Worm (Caenorhabditis elegans): ENCODE results near the gene F55E10.2.

Gene F55E10.2

ce11 chrX:8381651-8382050, 41.2 kb downstream of the F55E10.2 start:
- no peak for TF ChIP-seq unc-39 (tag; optimal IDR thresholded peaks at IDR 0.05)
- no peak for TF ChIP-seq zip-8 (tag; optimal IDR thresholded peaks at IDR 0.05)
- TF ChIP-seq cnd-1 (tag; optimal IDR thresholded peaks at IDR 0.05): no peak
- TF ChIP-seq nhr-28 (tag; optimal IDR thresholded peaks at IDR 0.05): no peak
- TF ChIP-seq lin-32 (GFP tag; optimal IDR thresholded peaks at IDR 0.05): no peak
- no peak for TF ChIP-seq M03D4.4 (tag; optimal IDR thresholded peaks at IDR 0.05)
- TF ChIP-seq lsy-2 (tag; optimal IDR thresholded peaks at IDR 0.05): no peak
- TF ChIP-seq elt-1 (tag; optimal IDR thresholded peaks at IDR 0.05; ENCODE audit: borderline replicate concordance, insufficient read depth): no peak
- no peak for TF ChIP-seq mls-2 (tag; optimal IDR thresholded peaks at IDR 0.05)
- no peak for TF ChIP-seq elt-3 (tag; optimal IDR thresholded peaks at IDR 0.05)
- no peak for TF ChIP-seq mep-1 (tag; optimal IDR thresholded peaks at IDR 0.05)
- TF ChIP-seq ceh-43 (GFP tag; optimal IDR thresholded peaks at IDR 0.05): no peak
- no peak for TF ChIP-seq drap-1 (GFP tag; optimal IDR thresholded peaks at IDR 0.05)
- TF ChIP-seq flh-1 (GFP tag; optimal IDR thresholded peaks at IDR 0.05): no peak

- TF ChIP-seq ham-2 (GFP tag; optimal IDR thresholded peaks at IDR 0.05) (no peak), sptf-1 (tag; optimal IDR thresholded peaks at IDR 0.05) (no peak), blmp-1 (tag; optimal IDR thresholded peaks at IDR 0.05) (no peak), ztf-11 (tag; optimal IDR thresholded peaks at IDR 0.05) (no peak), unc-120 (tag; optimal IDR thresholded peaks at IDR 0.05; ENCODE audit: poor library complexity, severe bottlenecking) (no peak), pha-4 (tag; optimal IDR thresholded peaks at IDR 0.05) (no peak), nhr-2 (tag; optimal IDR thresholded peaks at IDR 0.05) (no peak), tbx-8 (GFP tag; optimal IDR thresholded peaks at IDR 0.05) (no peak), snpc-4 (tag; optimal IDR thresholded peaks at IDR 0.05) (no peak)
Observed at ce11 chrX:8384642-8385181, 44.2 kb downstream of the F55E10.2 start, which contains the start of gene F41D9.2. TSS of gene F41D9.2 (minus strand) at chrX:8384945.

ce11 chrX:8386068-8386851, 45.8 kb downstream of the F55E10.2 start:
- TF ChIP-seq snpc-4 (tag; optimal IDR thresholded peaks at IDR 0.05): no peak
- TF ChIP-seq mls-2 (tag; optimal IDR thresholded peaks at IDR 0.05): peak; percentile 91
- TF ChIP-seq nhr-12 (tag; optimal IDR thresholded peaks at IDR 0.05): no peak
- peak; percentile 56 for TF ChIP-seq mep-1 (tag; optimal IDR thresholded peaks at IDR 0.05)
- peak; percentile 25 for TF ChIP-seq lin-32 (GFP tag; optimal IDR thresholded peaks at IDR 0.05)
- TF ChIP-seq ceh-83 (GFP tag; optimal IDR thresholded peaks at IDR 0.05): peak; percentile 88
- TF ChIP-seq unc-39 (tag; optimal IDR thresholded peaks at IDR 0.05): no peak
- peak; percentile 35 for TF ChIP-seq ztf-11 (tag; optimal IDR thresholded peaks at IDR 0.05)
- no peak for TF ChIP-seq zip-8 (tag; optimal IDR thresholded peaks at IDR 0.05)
- TF ChIP-seq tbx-8 (GFP tag; optimal IDR thresholded peaks at IDR 0.05): peak; percentile 43
- peak; percentile 31 for TF ChIP-seq mab-5 (tag; optimal IDR thresholded peaks at IDR 0.05)
- TF ChIP-seq ham-2 (GFP tag; optimal IDR thresholded peaks at IDR 0.05): no peak
- TF ChIP-seq ceh-43 (GFP tag; optimal IDR thresholded peaks at IDR 0.05): peak; percentile 76
- no peak for TF ChIP-seq nhr-237 (tag; optimal IDR thresholded peaks at IDR 0.05)
- TF ChIP-seq ceh-39 (tag; optimal IDR thresholded peaks at IDR 0.05): peak; percentile 16
- no peak for TF ChIP-seq pha-4 (tag; optimal IDR thresholded peaks at IDR 0.05)
- no peak for TF ChIP-seq elt-1 (tag; optimal IDR thresholded peaks at IDR 0.05; ENCODE audit: borderline replicate concordance, insufficient read depth)
- peak; percentile 25 for TF ChIP-seq unc-62 (GFP tag; optimal IDR thresholded peaks at IDR 0.05)
- peak; percentile 77 for TF ChIP-seq sem-2 (GFP tag; optimal IDR thresholded peaks at IDR 0.05)
- TF ChIP-seq lin-13 (tag; optimal IDR thresholded peaks at IDR 0.05): no peak
- peak; percentile 81 for TF ChIP-seq cnd-1 (tag; optimal IDR thresholded peaks at IDR 0.05)
- TF ChIP-seq drap-1 (GFP tag; optimal IDR thresholded peaks at IDR 0.05): peak; percentile 80
- no peak for TF ChIP-seq nhr-76 (tag; optimal IDR thresholded peaks at IDR 0.05)
- TF ChIP-seq unc-120 (tag; optimal IDR thresholded peaks at IDR 0.05; ENCODE audit: poor library complexity, severe bottlenecking): peak; percentile 57
- peak; percentile 66 for TF ChIP-seq bed-3 (GFP tag; optimal IDR thresholded peaks at IDR 0.05)
- no peak for TF ChIP-seq elt-3 (tag; optimal IDR thresholded peaks at IDR 0.05)
- peak; percentile 88 for TF ChIP-seq sptf-1 (tag; optimal IDR thresholded peaks at IDR 0.05)
- TF ChIP-seq flh-1 (GFP tag; optimal IDR thresholded peaks at IDR 0.05): peak; percentile 45
- no peak for TF ChIP-seq lsy-2 (tag; optimal IDR thresholded peaks at IDR 0.05)
- TF ChIP-seq hlh-1 (tag; optimal IDR thresholded peaks at IDR 0.05): peak; percentile 28
- peak; percentile 36 for TF ChIP-seq ces-1 (GFP tag; optimal IDR thresholded peaks at IDR 0.05)
- peak; percentile 89 for TF ChIP-seq M03D4.4 (tag; optimal IDR thresholded peaks at IDR 0.05)
- peak; percentile 31 for TF ChIP-seq nhr-28 (tag; optimal IDR thresholded peaks at IDR 0.05)

Data from whole organism, mixed stage, embryonic.